Worm (Caenorhabditis elegans) whole organism, L4/young adult: ENCODE results near the gene gldi-3.

Source experiments
- W03F9.2 ChIP-seq: fragments of 150-350 bp; optimal IDR thresholded peaks from 2 replicates; lab custom pipeline; 2014; ENCODE audit warnings: missing biosample characterization, missing genetic modification characterization
- him-1 ChIP-seq: sonication (generic microtip); optimal IDR thresholded peaks from 2 replicates; lab custom pipeline; 2016; ENCODE audit warnings: missing genotype, missing genetic modification reagents, missing genetic modification characterization, missing compliant biosample characterization

- TF ChIP-seq him-1 (no peak), W03F9.2 (tag; lab: Kevin White, UChicago) (no peak)
These were observed 15.8 kb upstream of the gldi-3 start, which contains the start of gene C01G6.9 for ce11 chrII:9295678-9296077.
